Fruit fly (Drosophila melanogaster): Measurements from ENCODE around the gene PGAP5.

The PGAP5 gene

DNA sequence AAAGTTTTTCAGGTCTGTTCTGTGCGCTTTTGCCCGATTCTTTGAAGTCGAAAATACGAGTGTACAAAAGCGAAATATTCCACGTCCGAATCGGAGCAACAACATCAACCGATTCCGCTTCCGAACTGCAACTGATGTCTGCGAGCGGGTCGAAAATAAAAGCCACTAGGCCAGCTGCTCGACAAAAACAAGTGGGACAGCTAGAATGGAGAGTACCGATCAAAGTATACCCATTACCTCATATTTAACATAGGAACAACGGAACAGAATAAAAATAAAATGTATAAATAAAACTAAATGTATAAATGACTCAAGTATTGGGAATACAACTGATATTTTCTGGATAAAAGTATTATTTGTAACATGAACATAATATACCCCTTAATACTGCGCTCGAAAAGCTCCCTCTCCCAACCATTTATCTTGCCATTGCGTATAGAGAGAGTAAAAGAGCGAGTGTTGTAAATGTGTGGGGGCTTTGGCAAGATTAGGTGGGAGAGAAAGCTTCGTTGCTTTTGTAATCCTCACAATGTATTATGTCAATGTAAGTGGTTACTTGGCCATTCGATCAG is 6.4 kb downstream of the PGAP5 start, which contains the start of gene SLC5A11 (continued):
- TF ChIP-seq Ada2b (GFP tag; IDR thresholded peaks at IDR 0.05) (peak; percentile 79), otp (GFP tag; IDR thresholded peaks at IDR 0.05) (peak; percentile 97), CG9876 (GFP tag; optimal IDR thresholded peaks at IDR 0.05) (peak; percentile 54), zen (tag; optimal IDR thresholded peaks at IDR 0.05) (peak; percentile 80), hth (optimal IDR thresholded peaks at IDR 0.05) (no peak), esg (GFP tag; conservative IDR thresholded peaks at IDR 0.05) (peak; percentile 97), CG31388 (GFP tag; optimal IDR thresholded peaks at IDR 0.05) (peak; percentile 99), fd96Cb (tag; optimal IDR thresholded peaks at IDR 0.05) (peak; percentile 99), B-H2 (GFP tag; optimal IDR thresholded peaks at IDR 0.05) (peak; percentile 88), p53 (GFP tag; optimal IDR thresholded peaks at IDR 0.05) (peak; percentile 88), jumu (GFP tag; optimal IDR thresholded peaks at IDR 0.05) (peak; percentile 71), br (optimal IDR thresholded peaks at IDR 0.05) (no peak), Sin3A (optimal IDR thresholded peaks at IDR 0.05) (no peak), lbe (GFP tag; optimal IDR thresholded peaks at IDR 0.05) (peak; percentile 99), Neu2 (GFP tag; optimal IDR thresholded peaks at IDR 0.05; ENCODE audit: borderline replicate concordance) (peak; percentile 80), ssp (GFP tag; IDR thresholded peaks at IDR 0.05) (peak; percentile 91), sima (GFP tag; optimal IDR thresholded peaks at IDR 0.05) (peak; percentile 96), unc-4 (GFP tag; IDR thresholded peaks at IDR 0.05; ENCODE audit: partially characterized antibody) (no peak), lilli (GFP tag; optimal IDR thresholded peaks at IDR 0.05) (peak; percentile 99), kni (GFP tag; optimal IDR thresholded peaks at IDR 0.05) (peak; percentile 83), dm (GFP tag; optimal IDR thresholded peaks at IDR 0.05) (peak; percentile 70), exex (tag; optimal IDR thresholded peaks at IDR 0.05) (peak; percentile 85), Fer1 (GFP tag; optimal IDR thresholded peaks at IDR 0.05) (peak; percentile 99), slp2 (GFP tag; optimal IDR thresholded peaks at IDR 0.05) (peak; percentile 61), NK7.1 (GFP tag; optimal IDR thresholded peaks at IDR 0.05) (peak; percentile 97), CG7963 (GFP tag; IDR thresholded peaks at IDR 0.05; ENCODE audit: partially characterized antibody) (no peak), CG11093 (GFP tag; IDR thresholded peaks at IDR 0.05) (peak; percentile 93), Eip74EF (GFP tag; optimal IDR thresholded peaks at IDR 0.05) (peak in 1 of 2 experiments; percentile 100), en (GFP tag; optimal IDR thresholded peaks at IDR 0.05) (no peak), CG5953 (GFP tag; IDR thresholded peaks at IDR 0.05) (peak; percentile 93), CG18764 (GFP tag; optimal IDR thresholded peaks at IDR 0.05) (peak; percentile 88), CG31441 (GFP tag; IDR thresholded peaks at IDR 0.05) (peak; percentile 94; the same call in 1 of the 2 replicates), sna (GFP tag; IDR thresholded peaks at IDR 0.05; ENCODE audit: partially characterized antibody) (no peak), CG4820 (GFP tag; optimal IDR thresholded peaks at IDR 0.05) (peak; percentile 99), CG16863 (GFP tag; optimal IDR thresholded peaks at IDR 0.05) (peak; percentile 65), CG14014 (GFP tag; IDR thresholded peaks at IDR 0.05) (peak; percentile 99), CG11504 (tag; optimal IDR thresholded peaks at IDR 0.05) (peak; percentile 93), vnd (GFP tag; IDR thresholded peaks at IDR 0.05; ENCODE audit: partially characterized antibody) (no peak), lola (GFP tag; optimal IDR thresholded peaks at IDR 0.05) (peak in 1 of 3 experiments; percentile 97), dati (GFP tag; IDR thresholded peaks at IDR 0.05) (peak; percentile 81), CG18262 (tag; optimal IDR thresholded peaks at IDR 0.05) (peak; percentile 96), Bgb (GFP tag; IDR thresholded peaks at IDR 0.05; ENCODE audit: partially characterized antibody) (peak; percentile 38; the same call in 1 of the 2 replicates), CG4730 (GFP tag; IDR thresholded peaks at IDR 0.05) (peak; percentile 96), ro (GFP tag; IDR thresholded peaks at IDR 0.05) (peak; percentile 92), CG8765 (GFP tag; IDR thresholded peaks at IDR 0.05) (peak; percentile 85; the same call in 1 of the 2 replicates), CG10366 (GFP tag; IDR thresholded peaks at IDR 0.05) (peak; percentile 79), CG15269 (tag; optimal IDR thresholded peaks at IDR 0.05) (peak; percentile 97), cg (GFP tag; optimal IDR thresholded peaks at IDR 0.05) (peak; percentile 68), CG2889 (GFP tag; IDR thresholded peaks at IDR 0.05) (peak; percentile 91), CG14860 (GFP tag; IDR thresholded peaks at IDR 0.05; ENCODE audit: partially characterized antibody) (0 out of 3 replicates have a peak, but pooled peaks have one; percentile 12)
